Worm (Caenorhabditis elegans) whole organism, late embryonic: ENCODE measurements around the gene atg-13.

ENCODE experiments used
- ama-1 ChIP-seq: fragments of 150-350 bp; optimal IDR thresholded peaks from 2 replicates; lab custom pipeline; 2014
- ceh-18 ChIP-seq: sonication (generic microtip); optimal IDR thresholded peaks from 2 replicates; lab custom pipeline; 2016; ENCODE audit warnings: missing genetic modification characterization, missing compliant biosample characterization
- ceh-31 ChIP-seq: sonication (generic microtip); optimal IDR thresholded peaks from 2 replicates; lab custom pipeline; 2016; ENCODE audit warnings: missing genetic modification characterization, missing compliant biosample characterization
- unc-86 ChIP-seq: sonication (generic microtip); optimal IDR thresholded peaks from 2 replicates; lab custom pipeline; 2016; ENCODE audit warnings: missing genetic modification characterization, missing compliant biosample characterization

DNA sequence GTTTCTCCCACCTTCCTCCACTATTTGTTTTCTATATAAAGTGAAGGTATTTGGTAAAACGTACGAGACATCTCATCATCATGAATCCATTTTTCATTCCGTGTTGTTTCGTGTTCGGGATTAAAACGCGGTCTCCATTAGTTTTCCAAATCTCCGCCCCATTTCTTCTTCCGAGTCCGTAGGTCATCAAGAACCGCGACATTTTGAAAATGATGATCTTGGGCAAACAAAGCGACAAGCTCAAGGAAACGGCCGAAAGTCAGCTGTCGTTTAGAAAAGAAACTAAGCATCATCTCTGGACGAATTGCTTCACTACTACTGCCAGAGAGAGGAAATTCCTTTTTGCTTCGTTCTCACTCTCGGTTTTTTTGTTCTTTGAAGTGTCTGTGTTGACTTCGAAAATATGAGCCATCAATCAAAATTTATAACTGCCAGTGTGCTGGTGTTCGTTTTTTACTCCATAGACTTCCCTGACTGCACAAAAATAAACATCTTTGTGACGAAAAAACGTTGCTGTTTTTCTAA lies 14.7 kb upstream of the atg-13 start:
- TF ChIP-seq ama-1 (lab: Kevin White, UChicago) (no peak), ceh-31 (tag; lab: Kevin White, UChicago) (no peak), unc-86 (no peak), ceh-18 (tag; lab: Kevin White, UChicago) (no peak)
